Worm (Caenorhabditis elegans) whole organism, early embryonic: ENCODE results near the gene K10D11.6.

Experiments used
- B0310.2 ChIP-seq: sonication (generic microtip); optimal IDR thresholded peaks from 2 replicates; lab custom pipeline; 2016; ENCODE audit warnings: mild to moderate bottlenecking, missing genetic modification characterization, missing compliant biosample characterization
- F13C5.2 ChIP-seq: sonication (generic microtip); optimal IDR thresholded peaks from 2 replicates; lab custom pipeline; 2017; ENCODE audit warnings: mild to moderate bottlenecking, missing genetic modification characterization, inconsistent platforms, missing compliant biosample characterization
- aly-1 ChIP-seq: sonication (generic microtip); optimal IDR thresholded peaks from 2 replicates; lab custom pipeline; 2016; ENCODE audit warnings: missing genetic modification characterization, missing compliant biosample characterization
- ama-1 ChIP-seq: fragments of 150-350 bp; optimal IDR thresholded peaks from 2 replicates; lab custom pipeline; 2014
- ceh-13 ChIP-seq: fragments of 200-800 bp; sonication (Bioruptor generic); optimal IDR thresholded peaks from 2 replicates; lab custom pipeline; 2018; ENCODE audit warnings: mild to moderate bottlenecking, missing genetic modification characterization, missing compliant biosample characterization
- ceh-36 ChIP-seq: sonication (generic microtip); optimal IDR thresholded peaks from 2 replicates; lab custom pipeline; 2016; ENCODE audit warnings: missing genetic modification characterization, inconsistent platforms, missing compliant biosample characterization
- ets-7 ChIP-seq: sonication (generic microtip); optimal IDR thresholded peaks from 2 replicates; lab custom pipeline; 2016; ENCODE audit warnings: missing genotype, missing genetic modification characterization, missing compliant biosample characterization
- flt-1 ChIP-seq: fragments of 200-800 bp; sonication (Bioruptor generic); IDR thresholded peaks from 2 replicates; pipeline ENCODE4 v1.3.6; 2022; ENCODE audit warnings: missing genetic modification characterization, missing compliant biosample characterization
- hmbx-1 ChIP-seq: sonication (generic microtip); optimal IDR thresholded peaks from 2 replicates; lab custom pipeline; 2016; ENCODE audit warnings: mild to moderate bottlenecking, missing genetic modification characterization, missing compliant biosample characterization
- hmg-4 ChIP-seq: fragments of 200-800 bp; sonication (Bioruptor generic); optimal IDR thresholded peaks from 2 replicates; lab custom pipeline; 2018; ENCODE audit warnings: mild to moderate bottlenecking, missing genetic modification characterization, missing compliant biosample characterization
- hnd-1 ChIP-seq: sonication (generic microtip); optimal IDR thresholded peaks from 2 replicates; lab custom pipeline; 2016; ENCODE audit warnings: missing genetic modification characterization, missing compliant biosample characterization
- pes-1 ChIP-seq: fragments of 200-800 bp; sonication (Bioruptor generic); IDR thresholded peaks from 2 replicates; pipeline ENCODE4 v1.3.6; 2022; ENCODE audit warnings: missing genetic modification reagents, missing genetic modification characterization, missing compliant biosample characterization
- scrt-1 ChIP-seq: fragments of 200-800 bp; sonication (Bioruptor generic); IDR thresholded peaks from 2 replicates; pipeline ENCODE4 v1.3.6; 2022; ENCODE audit warnings: missing genetic modification characterization, missing compliant biosample characterization
- sea-1 ChIP-seq: fragments of 200-800 bp; sonication (Bioruptor generic); conservative IDR thresholded peaks from 2 replicates; pipeline ENCODE4 v1.3.6; 2022; ENCODE audit warnings: missing genetic modification characterization, missing compliant biosample characterization
- tbx-11 ChIP-seq: fragments of 200-800 bp; sonication (Bioruptor generic); IDR thresholded peaks from 2 replicates; pipeline ENCODE4 v1.3.6; 2022; ENCODE audit warnings: missing genetic modification characterization, missing compliant biosample characterization
- tbx-37 ChIP-seq: fragments of 200-800 bp; sonication (Bioruptor generic); conservative IDR thresholded peaks from 2 replicates; pipeline ENCODE4 v1.3.6; 2022; ENCODE audit warnings: missing genetic modification reagents, missing genetic modification characterization, missing compliant biosample characterization
- tra-4 ChIP-seq: sonication (generic microtip); optimal IDR thresholded peaks from 2 replicates; lab custom pipeline; 2017; ENCODE audit warnings: missing genetic modification characterization, missing compliant biosample characterization

Gene K10D11.6

ce11 chrIV:13021006-13021405, 31.8 kb upstream of the K10D11.6 start:
- no peak for TF ChIP-seq ceh-13 (GFP tag; lab: Kevin White, UChicago)
- TF ChIP-seq ets-7 = no peak
- no peak for TF ChIP-seq hmg-4 (GFP tag; lab: Kevin White, UChicago)
- TF ChIP-seq tra-4 (tag; lab: Kevin White, UChicago) = no peak
- no peak for TF ChIP-seq pes-1 (GFP tag; lab: Robert Waterston, UW)
- no peak for TF ChIP-seq B0310.2 (tag; lab: Kevin White, UChicago)
- no peak for TF ChIP-seq sea-1 (GFP tag; lab: Robert Waterston, UW)
- no peak for TF ChIP-seq aly-1 (tag; lab: Kevin White, UChicago)
- no peak for TF ChIP-seq ceh-36 (tag; lab: Kevin White, UChicago)
- no peak for TF ChIP-seq tbx-11 (GFP tag; lab: Robert Waterston, UW)
- no peak for TF ChIP-seq flt-1 (GFP tag; lab: Robert Waterston, UW)
- TF ChIP-seq ama-1 (lab: Kevin White, UChicago) = no peak
- no peak for TF ChIP-seq F13C5.2 (tag; lab: Kevin White, UChicago)
- no peak for TF ChIP-seq tbx-37 (GFP tag; lab: Robert Waterston, UW)

- TF ChIP-seq F13C5.2 (tag; lab: Kevin White, UChicago) = no peak
- TF ChIP-seq sea-1 (GFP tag; lab: Robert Waterston, UW) = no peak
- TF ChIP-seq scrt-1 (GFP tag; lab: Robert Waterston, UW) = no peak
- TF ChIP-seq ama-1 (lab: Kevin White, UChicago) = no peak
- TF ChIP-seq tra-4 (tag; lab: Kevin White, UChicago) = no peak
- TF ChIP-seq tbx-11 (GFP tag; lab: Robert Waterston, UW) = no peak
- no peak for TF ChIP-seq hmg-4 (GFP tag; lab: Kevin White, UChicago)
- no peak for TF ChIP-seq B0310.2 (tag; lab: Kevin White, UChicago)
- no peak for TF ChIP-seq aly-1 (tag; lab: Kevin White, UChicago)
- no peak for TF ChIP-seq pes-1 (GFP tag; lab: Robert Waterston, UW)
- no peak for TF ChIP-seq tbx-37 (GFP tag; lab: Robert Waterston, UW)
- no peak for TF ChIP-seq ceh-36 (tag; lab: Kevin White, UChicago)
- no peak for TF ChIP-seq flt-1 (GFP tag; lab: Robert Waterston, UW)
- TF ChIP-seq ets-7 = no peak
- no peak for TF ChIP-seq hmbx-1 (tag; lab: Kevin White, UChicago)
- no peak for TF ChIP-seq hnd-1 (tag; lab: Kevin White, UChicago)
- no peak for TF ChIP-seq ceh-13 (GFP tag; lab: Kevin White, UChicago)
These were observed 27.6 kb upstream of the K10D11.6 start for ce11 chrIV:13016820-13017219.

- TF ChIP-seq hmbx-1 (tag; lab: Kevin White, UChicago) (no peak), flt-1 (GFP tag; lab: Robert Waterston, UW) (no peak), tbx-37 (GFP tag; lab: Robert Waterston, UW) (no peak), tbx-11 (GFP tag; lab: Robert Waterston, UW) (no peak)
These were observed 26.6 kb upstream of the K10D11.6 start for ce11 chrIV:13015801-13016404.

ce11 chrIV:13013711-13014341, 24.6 kb upstream of the K10D11.6 start:
- TF ChIP-seq scrt-1 (GFP tag; lab: Robert Waterston, UW) (no peak), tbx-11 (GFP tag; lab: Robert Waterston, UW) (no peak), sea-1 (GFP tag; lab: Robert Waterston, UW) (no peak), ceh-13 (GFP tag; lab: Kevin White, UChicago) (no peak), tbx-37 (GFP tag; lab: Robert Waterston, UW) (no peak), hmbx-1 (tag; lab: Kevin White, UChicago) (no peak), flt-1 (GFP tag; lab: Robert Waterston, UW) (no peak), aly-1 (tag; lab: Kevin White, UChicago) (no peak), hnd-1 (tag; lab: Kevin White, UChicago) (no peak)

ce11 chrIV:13013231-13013630, 24.0 kb upstream of the K10D11.6 start:
- TF ChIP-seq ceh-36 (tag; lab: Kevin White, UChicago) (no peak), scrt-1 (GFP tag; lab: Robert Waterston, UW) (no peak), F13C5.2 (tag; lab: Kevin White, UChicago) (no peak)

- no peak for TF ChIP-seq ceh-36 (tag; lab: Kevin White, UChicago)
- TF ChIP-seq sea-1 (GFP tag; lab: Robert Waterston, UW) = no peak
- TF ChIP-seq F13C5.2 (tag; lab: Kevin White, UChicago) = no peak
- TF ChIP-seq hmg-4 (GFP tag; lab: Kevin White, UChicago) = no peak
- no peak for TF ChIP-seq flt-1 (GFP tag; lab: Robert Waterston, UW)
- no peak for TF ChIP-seq B0310.2 (tag; lab: Kevin White, UChicago)
- no peak for TF ChIP-seq scrt-1 (GFP tag; lab: Robert Waterston, UW)
- TF ChIP-seq hnd-1 (tag; lab: Kevin White, UChicago) = no peak
- TF ChIP-seq hmbx-1 (tag; lab: Kevin White, UChicago) = no peak
- TF ChIP-seq ceh-13 (GFP tag; lab: Kevin White, UChicago) = no peak
- TF ChIP-seq ama-1 (lab: Kevin White, UChicago) = no peak
- TF ChIP-seq tbx-37 (GFP tag; lab: Robert Waterston, UW) = no peak
- no peak for TF ChIP-seq pes-1 (GFP tag; lab: Robert Waterston, UW)
- no peak for TF ChIP-seq tra-4 (tag; lab: Kevin White, UChicago)
- TF ChIP-seq aly-1 (tag; lab: Kevin White, UChicago) = no peak
These were observed 20.3 kb upstream of the K10D11.6 start for ce11 chrIV:13009507-13009906.
